Fruit fly (Drosophila melanogaster) whole organism, prepupa: ENCODE measurements around the gene CG14414.

Experiments used
- Blimp-1 ChIP-seq: fragments of 200-800 bp; sonication (Bioruptor generic); optimal IDR thresholded peaks from 3 replicates; lab custom pipeline; 2017; ENCODE audit warnings: missing biosample characterization, missing genetic modification characterization, mild to moderate bottlenecking, moderate library complexity, missing genetic modification reagents
- CG11902 ChIP-seq: fragments of 200-800 bp; sonication (Bioruptor generic); optimal IDR thresholded peaks from 3 replicates; lab custom pipeline; 2016; ENCODE audit warnings: missing biosample characterization, missing genetic modification characterization
- CG1621 ChIP-seq: fragments of 200-800 bp; sonication (Bioruptor generic); optimal IDR thresholded peaks from 3 replicates; lab custom pipeline; 2018; ENCODE audit warnings: missing biosample characterization, mild to moderate bottlenecking, missing genetic modification characterization
- CG34406 ChIP-seq: fragments of 200-800 bp; sonication (Bioruptor generic); optimal IDR thresholded peaks from 3 replicates; lab custom pipeline; 2016; ENCODE audit warnings: missing biosample characterization, missing genetic modification characterization
- CG6808 ChIP-seq: fragments of 200-800 bp; sonication (Bioruptor generic); optimal IDR thresholded peaks from 3 replicates; lab custom pipeline; 2017; ENCODE audit warnings: missing biosample characterization, missing genetic modification characterization, mild to moderate bottlenecking, moderate library complexity, missing genetic modification reagents
- CG8632 ChIP-seq: fragments of 200-800 bp; sonication (Bioruptor generic); optimal IDR thresholded peaks from 3 replicates; lab custom pipeline; 2016; ENCODE audit warnings: missing biosample characterization, missing genetic modification characterization
- Lpt ChIP-seq: fragments of 200-800 bp; sonication (Bioruptor generic); optimal IDR thresholded peaks from 3 replicates; lab custom pipeline; 2016; ENCODE audit warnings: missing biosample characterization, missing genetic modification characterization
- Met ChIP-seq: fragments of 200-800 bp; sonication (Bioruptor generic); optimal IDR thresholded peaks from 3 replicates; lab custom pipeline; 2016; ENCODE audit warnings: missing biosample characterization, missing genetic modification characterization
- Sox102F ChIP-seq: fragments of 200-800 bp; sonication (Bioruptor generic); optimal IDR thresholded peaks from 2 replicates; lab custom pipeline; 2016; ENCODE audit warnings: missing biosample characterization, mild to moderate bottlenecking, missing genetic modification characterization
- fd59A ChIP-seq: fragments of 200-800 bp; sonication (Bioruptor generic); optimal IDR thresholded peaks from 2 replicates; lab custom pipeline; 2017; ENCODE audit warnings: missing biosample characterization, mild to moderate bottlenecking, missing genetic modification characterization, missing genetic modification reagents
- fkh ChIP-seq: fragments of 200-800 bp; sonication (Bioruptor generic); optimal IDR thresholded peaks from 3 replicates; lab custom pipeline; 2017; ENCODE audit warnings: missing biosample characterization, mild to moderate bottlenecking, missing genetic modification characterization, moderate library complexity
- net ChIP-seq: fragments of 200-800 bp; sonication (Bioruptor generic); optimal IDR thresholded peaks from 3 replicates; lab custom pipeline; 2016; ENCODE audit warnings: missing biosample characterization, missing genetic modification characterization
- spab ChIP-seq: fragments of 200-800 bp; sonication (Bioruptor generic); optimal IDR thresholded peaks from 2 replicates; lab custom pipeline; 2017; ENCODE audit warnings: missing biosample characterization, mild to moderate bottlenecking, missing genetic modification characterization, missing genetic modification reagents
- vri ChIP-seq: fragments of 200-800 bp; sonication (Bioruptor generic); optimal IDR thresholded peaks from 3 replicates; lab custom pipeline; 2016; ENCODE audit warnings: missing biosample characterization, mild to moderate bottlenecking, missing genetic modification characterization

dm6 chrX:14622179-14622578 lies 41.8 kb downstream of the CG14414 start:
- no peak for TF ChIP-seq Lpt (GFP tag; lab: Kevin White, UChicago)
- TF ChIP-seq vri (GFP tag; lab: Kevin White, UChicago): no peak
- TF ChIP-seq Met (GFP tag; lab: Kevin White, UChicago): peak; percentile 7
- no peak for TF ChIP-seq net (GFP tag; lab: Kevin White, UChicago)
- no peak for TF ChIP-seq Blimp-1 (GFP tag; lab: Kevin White, UChicago)
- TF ChIP-seq Sox102F: no peak
- TF ChIP-seq CG8632 (GFP tag; lab: Kevin White, UChicago): no peak
- TF ChIP-seq CG34406 (GFP tag; lab: Kevin White, UChicago): no peak
- TF ChIP-seq spab (GFP tag; lab: Kevin White, UChicago): no peak
- TF ChIP-seq CG6808: no peak
- no peak for TF ChIP-seq CG11902 (GFP tag; lab: Kevin White, UChicago)
- peak; percentile 36 for TF ChIP-seq fkh (GFP tag; lab: Kevin White, UChicago)
- no peak for TF ChIP-seq CG1621
- no peak for TF ChIP-seq fd59A (GFP tag; lab: Kevin White, UChicago)
